Worm (Caenorhabditis elegans) whole organism, young adult: ENCODE results near the gene F09B9.4.

Source experiments
- B0261.1 ChIP-seq: sonication (generic microtip); optimal IDR thresholded peaks from 2 replicates; lab custom pipeline; 2016; ENCODE audit warnings: mild to moderate bottlenecking, missing genetic modification characterization, moderate library complexity, missing compliant biosample characterization
- F10E7.11 ChIP-seq: sonication (generic microtip); optimal IDR thresholded peaks from 2 replicates; lab custom pipeline; 2017; ENCODE audit warnings: mild to moderate bottlenecking, missing genetic modification characterization, moderate library complexity, missing compliant biosample characterization
- F22D6.2 ChIP-seq: sonication (generic microtip); optimal IDR thresholded peaks from 2 replicates; lab custom pipeline; 2016; ENCODE audit warnings: mild to moderate bottlenecking, missing genetic modification characterization, missing compliant biosample characterization
- F49E8.2 ChIP-seq: sonication (generic microtip); optimal IDR thresholded peaks from 3 replicates; lab custom pipeline; 2017; ENCODE audit warnings: missing genetic modification characterization, mild to moderate bottlenecking, missing compliant biosample characterization, antibody characterized with exemption, moderate library complexity; ENCODE audit not compliant: insufficient read depth
- F52B5.7 ChIP-seq: sonication (generic microtip); optimal IDR thresholded peaks from 2 replicates; lab custom pipeline; 2016; ENCODE audit warnings: mild to moderate bottlenecking, missing genetic modification characterization, missing compliant biosample characterization
- F55B11.4 ChIP-seq: sonication (generic microtip); optimal IDR thresholded peaks from 2 replicates; lab custom pipeline; 2016; ENCODE audit warnings: missing compliant biosample characterization, missing genetic modification characterization, borderline replicate concordance; ENCODE audit not compliant: insufficient read depth
- T07F8.4 ChIP-seq: sonication (generic microtip); optimal IDR thresholded peaks from 2 replicates; lab custom pipeline; 2016; ENCODE audit warnings: mild to moderate bottlenecking, missing genetic modification characterization, moderate library complexity, missing compliant biosample characterization
- Y56A3A.18 ChIP-seq: fragments of 200-800 bp; sonication (Bioruptor generic); IDR thresholded peaks from 2 replicates; pipeline ENCODE4 v1.3.6; 2022; ENCODE audit warnings: missing genetic modification reagents, missing genetic modification characterization, missing compliant biosample characterization
- Y79H2A.3 ChIP-seq: fragments of 200-800 bp; sonication (Bioruptor generic); conservative IDR thresholded peaks from 2 replicates; pipeline ENCODE4 v1.3.6; 2022; ENCODE audit warnings: missing genetic modification reagents, missing genetic modification characterization, missing compliant biosample characterization
- akir-1 ChIP-seq: fragments of 200-800 bp; sonication (Bioruptor generic); optimal IDR thresholded peaks from 2 replicates; lab custom pipeline; 2018; ENCODE audit warnings: mild to moderate bottlenecking, missing genetic modification characterization, moderate library complexity, missing compliant biosample characterization
- ama-1 ChIP-seq, 3 experiments: fragments of 150-350 bp in 1 of 3; sonication (generic microtip) in 2 of 3; optimal IDR thresholded peaks; 2 replicates each; lab custom pipeline; 2014 to 2018; ENCODE audit warnings: missing biosample characterization in 2 of 3, missing genetic modification characterization in 2 of 3, missing genetic modification reagents in 2 of 3
- aptf-2 ChIP-seq: fragments of 200-800 bp; sonication (Bioruptor generic); conservative IDR thresholded peaks from 2 replicates; pipeline ENCODE4 v1.3.6; 2022; ENCODE audit warnings: missing genetic modification reagents, missing genetic modification characterization, missing compliant biosample characterization
- aptf-3 ChIP-seq: fragments of 200-800 bp; sonication (Bioruptor generic); IDR thresholded peaks from 2 replicates; pipeline ENCODE4 v1.3.6; 2022; ENCODE audit warnings: missing genetic modification characterization, missing compliant biosample characterization
- attf-5 ChIP-seq: fragments of 200-800 bp; sonication (Bioruptor generic); optimal IDR thresholded peaks from 2 replicates; lab custom pipeline; 2018; ENCODE audit warnings: mild to moderate bottlenecking, missing genetic modification characterization, missing compliant biosample characterization
- attf-6 ChIP-seq: fragments of 200-800 bp; sonication (Bioruptor generic); IDR thresholded peaks from 2 replicates; pipeline ENCODE4 v1.3.6; 2022; ENCODE audit warnings: missing genetic modification reagents, missing genetic modification characterization, missing compliant biosample characterization
- bed-1 ChIP-seq: fragments of 200-800 bp; sonication (Bioruptor generic); IDR thresholded peaks from 2 replicates; pipeline ENCODE4 v1.3.6; 2022; ENCODE audit warnings: missing genetic modification reagents, missing genetic modification characterization, missing compliant biosample characterization
- bed-2 ChIP-seq: fragments of 200-800 bp; sonication (Bioruptor generic); IDR thresholded peaks from 2 replicates; pipeline ENCODE4 v1.3.6; 2022; ENCODE audit warnings: missing genetic modification reagents, missing genetic modification characterization, missing compliant biosample characterization
- cebp-2 ChIP-seq: fragments of 200-800 bp; sonication (Bioruptor generic); IDR thresholded peaks from 2 replicates; pipeline ENCODE4 v1.3.6; 2022; ENCODE audit warnings: missing genetic modification characterization, missing compliant biosample characterization
- ceh-27 ChIP-seq: fragments of 200-800 bp; sonication (Bioruptor generic); optimal IDR thresholded peaks from 2 replicates; lab custom pipeline; 2018; ENCODE audit warnings: mild to moderate bottlenecking, missing genetic modification characterization, moderate library complexity, missing compliant biosample characterization
- ceh-91 ChIP-seq: fragments of 200-800 bp; sonication (Bioruptor generic); IDR thresholded peaks from 2 replicates; pipeline ENCODE4 v1.3.6; 2022; ENCODE audit warnings: missing genetic modification reagents, missing genetic modification characterization, missing compliant biosample characterization
- dox-1 ChIP-seq: fragments of 200-800 bp; sonication (Bioruptor generic); IDR thresholded peaks from 2 replicates; pipeline ENCODE4 v1.3.6; 2022; ENCODE audit warnings: missing genetic modification reagents, missing genetic modification characterization, missing compliant biosample characterization
- ets-4 ChIP-seq: fragments of 200-800 bp; sonication (Bioruptor generic); optimal IDR thresholded peaks from 2 replicates; lab custom pipeline; 2018; ENCODE audit warnings: mild to moderate bottlenecking, missing genetic modification characterization, missing compliant biosample characterization
- gei-17 ChIP-seq: fragments of 200-800 bp; sonication (Bioruptor generic); optimal IDR thresholded peaks from 2 replicates; lab custom pipeline; 2018; ENCODE audit warnings: mild to moderate bottlenecking, missing genetic modification characterization, missing compliant biosample characterization
- hlh-12 ChIP-seq: sonication (generic microtip); optimal IDR thresholded peaks from 2 replicates; lab custom pipeline; 2016; ENCODE audit warnings: missing genetic modification characterization, missing compliant biosample characterization
- hmg-1.2 ChIP-seq: fragments of 200-800 bp; sonication (Bioruptor generic); IDR thresholded peaks from 2 replicates; pipeline ENCODE4 v1.3.6; 2022; ENCODE audit warnings: missing genetic modification reagents, missing genetic modification characterization, missing compliant biosample characterization
- hmg-20 ChIP-seq: fragments of 200-800 bp; sonication (Bioruptor generic); IDR thresholded peaks from 2 replicates; pipeline ENCODE4 v1.3.6; 2022; ENCODE audit warnings: missing genetic modification reagents, missing genetic modification characterization, missing compliant biosample characterization
- hsf-1 ChIP-seq: fragments of 200-800 bp; sonication (Bioruptor generic); IDR thresholded peaks from 2 replicates; pipeline ENCODE4 v1.3.6; 2022; ENCODE audit warnings: missing genetic modification reagents, missing genetic modification characterization, missing compliant biosample characterization
- let-526 ChIP-seq: fragments of 200-800 bp; sonication (Bioruptor generic); IDR thresholded peaks from 2 replicates; pipeline ENCODE4 v1.3.6; 2022; ENCODE audit warnings: missing genetic modification reagents, missing genetic modification characterization, missing compliant biosample characterization
- lsl-1 ChIP-seq: fragments of 200-800 bp; sonication (Bioruptor generic); optimal IDR thresholded peaks from 2 replicates; lab custom pipeline; 2018; ENCODE audit warnings: mild to moderate bottlenecking, missing genetic modification characterization, moderate library complexity, missing compliant biosample characterization
- madf-10 ChIP-seq: sonication (generic microtip); optimal IDR thresholded peaks from 2 replicates; lab custom pipeline; 2016; ENCODE audit warnings: mild to moderate bottlenecking, missing genetic modification characterization, missing compliant biosample characterization
- madf-3 ChIP-seq: fragments of 200-800 bp; sonication (Bioruptor generic); IDR thresholded peaks from 2 replicates; pipeline ENCODE4 v1.3.6; 2022; ENCODE audit warnings: missing genetic modification reagents, missing genetic modification characterization, missing compliant biosample characterization
- madf-6 ChIP-seq: fragments of 200-800 bp; sonication (Bioruptor generic); IDR thresholded peaks from 2 replicates; pipeline ENCODE4 v1.3.6; 2022; ENCODE audit warnings: missing genetic modification reagents, missing genetic modification characterization, missing compliant biosample characterization
- mel-28 ChIP-seq: sonication (generic microtip); optimal IDR thresholded peaks from 2 replicates; lab custom pipeline; 2016; ENCODE audit warnings: borderline replicate concordance, mild to moderate bottlenecking, missing genetic modification characterization, missing compliant biosample characterization
- nfya-1 ChIP-seq: sonication (generic microtip); optimal IDR thresholded peaks from 2 replicates; lab custom pipeline; 2017; ENCODE audit warnings: antibody characterized with exemption, missing compliant biosample characterization, missing genetic modification characterization, borderline replicate concordance; ENCODE audit not compliant: insufficient read depth
- nfya-2 ChIP-seq: fragments of 200-800 bp; sonication (Bioruptor generic); IDR thresholded peaks from 2 replicates; pipeline ENCODE4 v1.3.6; 2022; ENCODE audit warnings: missing genetic modification reagents, missing genetic modification characterization, missing compliant biosample characterization
- nfyb-1 ChIP-seq: fragments of 200-800 bp; sonication (Bioruptor generic); IDR thresholded peaks from 2 replicates; pipeline ENCODE4 v1.3.6; 2022; ENCODE audit warnings: missing genetic modification reagents, missing genetic modification characterization, missing compliant biosample characterization
- nhr-179 ChIP-seq: sonication (generic microtip); optimal IDR thresholded peaks from 2 replicates; lab custom pipeline; 2016; ENCODE audit warnings: mild to moderate bottlenecking, missing genetic modification characterization, missing compliant biosample characterization
- nhr-27 ChIP-seq: fragments of 200-800 bp; sonication (Bioruptor generic); optimal IDR thresholded peaks from 2 replicates; lab custom pipeline; 2018; ENCODE audit warnings: mild to moderate bottlenecking, missing genetic modification characterization, moderate library complexity, missing compliant biosample characterization
- nhr-80 ChIP-seq: sonication (generic microtip); optimal IDR thresholded peaks from 2 replicates; lab custom pipeline; 2016; ENCODE audit warnings: missing genetic modification characterization, missing compliant biosample characterization
- rpc-1 ChIP-seq, 2 experiments: fragments of 150-350 bp in 1 of 2; sonication (generic microtip) in 1 of 2; optimal IDR thresholded peaks; 2 replicates each; lab custom pipeline; 2014 to 2018; ENCODE audit warnings: missing biosample characterization in 1 of 2, missing genetic modification characterization in 1 of 2, missing genetic modification reagents in 1 of 2, missing genotype in 1 of 2
- sea-2 ChIP-seq: fragments of 200-800 bp; sonication (Bioruptor generic); IDR thresholded peaks from 2 replicates; pipeline ENCODE4 v1.3.6; 2022; ENCODE audit warnings: missing genetic modification characterization, missing compliant biosample characterization
- snpc-3.4 ChIP-seq: sonication (generic microtip); optimal IDR thresholded peaks from 2 replicates; lab custom pipeline; 2017; ENCODE audit warnings: missing genetic modification characterization, mild to moderate bottlenecking, missing compliant biosample characterization, antibody characterized with exemption, moderate library complexity, missing genotype, missing genetic modification reagents
- tbp1 ChIP-seq: fragments of 200-800 bp; sonication (Bioruptor generic); optimal IDR thresholded peaks from 2 replicates; lab custom pipeline; 2018; ENCODE audit warnings: mild to moderate bottlenecking, missing genetic modification characterization, missing compliant biosample characterization
- tlf-1 ChIP-seq: fragments of 200-800 bp; sonication (Bioruptor generic); optimal IDR thresholded peaks from 2 replicates; lab custom pipeline; 2018; ENCODE audit warnings: mild to moderate bottlenecking, missing genetic modification characterization, missing compliant biosample characterization
- unc-130 ChIP-seq: sonication (generic microtip); optimal IDR thresholded peaks from 2 replicates; lab custom pipeline; 2016; ENCODE audit warnings: missing genetic modification reagents, missing genetic modification characterization, missing compliant biosample characterization
- ztf-18 ChIP-seq: sonication (generic microtip); optimal IDR thresholded peaks from 2 replicates; lab custom pipeline; 2016; ENCODE audit warnings: missing genotype, mild to moderate bottlenecking, missing genetic modification characterization, missing compliant biosample characterization
- ztf-25 ChIP-seq: fragments of 200-800 bp; sonication (Bioruptor generic); IDR thresholded peaks from 2 replicates; pipeline ENCODE4 v1.3.6; 2022; ENCODE audit warnings: missing genetic modification reagents, missing genetic modification characterization, missing compliant biosample characterization
- ztf-26 ChIP-seq: sonication (generic microtip); optimal IDR thresholded peaks from 2 replicates; lab custom pipeline; 2017; ENCODE audit warnings: missing genetic modification characterization, missing compliant biosample characterization
- ztf-28 ChIP-seq: fragments of 200-800 bp; sonication (Bioruptor generic); IDR thresholded peaks from 2 replicates; pipeline ENCODE4 v1.3.6; 2022; ENCODE audit warnings: missing genetic modification reagents, missing genetic modification characterization, missing compliant biosample characterization

Gene F09B9.4

DNA sequence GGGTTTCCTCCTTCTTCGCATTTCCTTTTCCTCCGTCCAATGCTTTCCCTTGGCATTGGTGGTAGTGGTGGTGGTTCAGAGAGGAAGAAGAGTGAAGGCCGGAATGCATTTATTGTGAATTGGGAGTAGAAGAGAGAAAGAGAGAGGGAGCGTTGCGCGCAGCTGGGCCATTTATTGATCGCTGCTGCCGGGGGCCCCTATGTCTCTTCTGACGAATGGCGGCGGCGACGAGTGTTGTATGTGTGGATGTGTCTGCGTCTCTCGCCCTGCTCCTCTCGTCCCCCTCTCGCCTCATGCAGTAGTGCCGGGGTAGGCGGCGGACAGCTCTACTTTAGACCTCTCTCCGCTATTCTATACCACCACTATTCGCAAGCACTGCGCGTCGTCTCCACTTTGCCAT lies 13.8 kb upstream of the F09B9.4 start, which contains the start of gene unc-115:
Gene unc-115, plus strand, starts transcription at position 301 of the 400 bp plus-strand sequence.
- TF ChIP-seq F55B11.4 (tag; lab: Kevin White, UChicago) (no peak), nhr-27 (tag; lab: Kevin White, UChicago) (no peak), unc-130 (GFP tag; lab: Kevin White, UChicago) (no peak), let-526 (no peak), ets-4 (GFP tag; lab: Kevin White, UChicago) (peak; percentile 50), F10E7.11 (tag; lab: Kevin White, UChicago) (no peak), mel-28 (tag; lab: Kevin White, UChicago) (no peak), ztf-25 (GFP tag; lab: Robert Waterston, UW) (no peak), bed-2 (GFP tag; lab: Robert Waterston, UW) (no peak), tlf-1 (GFP tag; lab: Kevin White, UChicago) (no peak), Y79H2A.3 (GFP tag; lab: Robert Waterston, UW) (no peak), dox-1 (GFP tag; lab: Robert Waterston, UW) (peak; percentile 81; the same call in 1 of the 2 replicates), bed-1 (GFP tag; lab: Robert Waterston, UW) (no peak), sea-2 (GFP tag; lab: Robert Waterston, UW) (no peak), attf-5 (GFP tag; lab: Kevin White, UChicago) (peak; percentile 67), F52B5.7 (tag; lab: Kevin White, UChicago) (no peak), F49E8.2 (tag; lab: Kevin White, UChicago) (no peak), nhr-80 (tag; lab: Kevin White, UChicago) (peak; percentile 64), rpc-1 (optimal IDR thresholded peaks at IDR 0.05; lab: Kevin White, UChicago) (no peak), rpc-1 (tag; optimal IDR thresholded peaks at IDR 0.05; lab: Kevin White, UChicago) (no peak), aptf-3 (GFP tag; lab: Robert Waterston, UW) (no peak), F22D6.2 (tag; lab: Kevin White, UChicago) (no peak), nfya-1 (tag; lab: Kevin White, UChicago) (no peak), T07F8.4 (no peak), ztf-18 (no peak), ceh-27 (GFP tag; lab: Kevin White, UChicago) (peak; percentile 84), hmg-1.2 (GFP tag; lab: Robert Waterston, UW) (peak; percentile 77), attf-6 (GFP tag; lab: Robert Waterston, UW) (no peak), cebp-2 (GFP tag; lab: Robert Waterston, UW) (no peak), akir-1 (no peak), hmg-20 (GFP tag; lab: Robert Waterston, UW) (no peak), B0261.1 (tag; lab: Kevin White, UChicago) (peak; percentile 30), madf-10 (tag; lab: Kevin White, UChicago) (peak; percentile 23), ama-1 (optimal IDR thresholded peaks at IDR 0.05; lab: Kevin White, UChicago) (no peak), ama-1 (GFP tag; optimal IDR thresholded peaks at IDR 0.05; lab: Kevin White, UChicago) (no peak), tbp1 (GFP tag; lab: Kevin White, UChicago) (peak; percentile 60), madf-3 (no peak), snpc-3.4 (tag; lab: Kevin White, UChicago) (no peak), lsl-1 (no peak), nfya-2 (GFP tag; lab: Robert Waterston, UW) (no peak), gei-17 (GFP tag; lab: Kevin White, UChicago) (peak; percentile 53), ceh-91 (no peak), nhr-179 (tag; lab: Kevin White, UChicago) (no peak), hlh-12 (tag; lab: Kevin White, UChicago) (no peak), aptf-2 (GFP tag; lab: Robert Waterston, UW) (no peak), madf-6 (GFP tag; lab: Robert Waterston, UW) (no peak), nfyb-1 (GFP tag; lab: Robert Waterston, UW) (peak; percentile 62; the same call in 1 of the 2 replicates), Y56A3A.18 (GFP tag; lab: Robert Waterston, UW) (no peak), hsf-1 (GFP tag; lab: Robert Waterston, UW) (no peak), ztf-26 (peak; percentile 46), ztf-28 (GFP tag; lab: Robert Waterston, UW) (no peak)
